Worm (Caenorhabditis elegans) whole organism, young adult: ENCODE results near the gene ncr-1.

ENCODE experiments used
- B0261.1 ChIP-seq: sonication (generic microtip); optimal IDR thresholded peaks from 2 replicates; lab custom pipeline; 2016; ENCODE audit warnings: mild to moderate bottlenecking, missing genetic modification characterization, moderate library complexity, missing compliant biosample characterization
- F39B2.1 ChIP-seq: fragments of 200-800 bp; sonication (Bioruptor generic); IDR thresholded peaks from 2 replicates; pipeline ENCODE4 v1.3.6; 2022; ENCODE audit warnings: missing genetic modification reagents, missing genetic modification characterization, missing compliant biosample characterization
- F52B5.7 ChIP-seq: sonication (generic microtip); optimal IDR thresholded peaks from 2 replicates; lab custom pipeline; 2016; ENCODE audit warnings: mild to moderate bottlenecking, missing genetic modification characterization, missing compliant biosample characterization
- ama-1 ChIP-seq, 3 experiments: fragments of 150-350 bp in 1 of 3; sonication (generic microtip) in 2 of 3; optimal IDR thresholded peaks; 2 replicates each; lab custom pipeline; 2014 to 2018; ENCODE audit warnings: missing biosample characterization in 2 of 3, missing genetic modification characterization in 2 of 3, missing genetic modification reagents in 2 of 3
- attf-5 ChIP-seq: fragments of 200-800 bp; sonication (Bioruptor generic); optimal IDR thresholded peaks from 2 replicates; lab custom pipeline; 2018; ENCODE audit warnings: mild to moderate bottlenecking, missing genetic modification characterization, missing compliant biosample characterization
- chd-7 ChIP-seq: sonication (generic microtip); optimal IDR thresholded peaks from 2 replicates; lab custom pipeline; 2016; ENCODE audit warnings: mild to moderate bottlenecking, missing genetic modification characterization, moderate library complexity, missing compliant biosample characterization
- ekl-4 ChIP-seq: fragments of 200-800 bp; sonication (Bioruptor generic); IDR thresholded peaks from 2 replicates; pipeline ENCODE4 v1.3.6; 2022; ENCODE audit warnings: missing genetic modification reagents, missing genetic modification characterization, missing compliant biosample characterization
- hsf-1 ChIP-seq: fragments of 200-800 bp; sonication (Bioruptor generic); IDR thresholded peaks from 2 replicates; pipeline ENCODE4 v1.3.6; 2022; ENCODE audit warnings: missing genetic modification reagents, missing genetic modification characterization, missing compliant biosample characterization
- mel-28 ChIP-seq: sonication (generic microtip); optimal IDR thresholded peaks from 2 replicates; lab custom pipeline; 2016; ENCODE audit warnings: borderline replicate concordance, mild to moderate bottlenecking, missing genetic modification characterization, missing compliant biosample characterization
- nfya-1 ChIP-seq: sonication (generic microtip); optimal IDR thresholded peaks from 2 replicates; lab custom pipeline; 2017; ENCODE audit warnings: antibody characterized with exemption, missing compliant biosample characterization, missing genetic modification characterization, borderline replicate concordance; ENCODE audit not compliant: insufficient read depth
- nhr-90 ChIP-seq: sonication (generic microtip); optimal IDR thresholded peaks from 2 replicates; lab custom pipeline; 2016; ENCODE audit warnings: missing genotype, mild to moderate bottlenecking, missing genetic modification characterization, missing compliant biosample characterization
- sea-2 ChIP-seq: fragments of 200-800 bp; sonication (Bioruptor generic); IDR thresholded peaks from 2 replicates; pipeline ENCODE4 v1.3.6; 2022; ENCODE audit warnings: missing genetic modification characterization, missing compliant biosample characterization
- unc-62 ChIP-seq: fragments of 150-350 bp; optimal IDR thresholded peaks from 2 replicates; lab custom pipeline; 2014; ENCODE audit warnings: missing biosample characterization, missing genetic modification reagents, missing genetic modification characterization
- ztf-26 ChIP-seq: sonication (generic microtip); optimal IDR thresholded peaks from 2 replicates; lab custom pipeline; 2017; ENCODE audit warnings: missing genetic modification characterization, missing compliant biosample characterization

DNA sequence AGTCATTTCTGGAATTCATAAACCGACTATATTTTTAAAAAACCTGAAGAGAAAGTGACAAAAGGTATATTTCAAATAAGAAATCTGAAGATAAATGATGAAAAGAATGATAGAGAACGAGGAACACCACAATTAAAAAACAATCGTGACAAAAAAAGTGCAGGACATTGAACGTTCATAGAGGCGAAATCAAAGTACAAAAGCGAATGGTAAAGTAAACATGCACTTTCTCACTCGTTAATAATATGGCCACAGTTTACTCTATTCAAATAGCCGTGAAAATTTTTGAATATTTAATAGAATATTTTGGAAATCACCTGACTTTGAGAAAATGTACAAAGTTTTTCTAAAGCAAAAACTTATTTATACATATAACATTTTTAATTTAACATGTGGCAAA is 3.5 kb upstream of the ncr-1 start, which contains the start of gene F46H6.5:
- TF ChIP-seq F39B2.1 (GFP tag; lab: Robert Waterston, UW) (no peak), nfya-1 (tag; lab: Kevin White, UChicago) (no peak), hsf-1 (no peak), chd-7 (tag; lab: Kevin White, UChicago) (no peak), nhr-90 (tag; lab: Kevin White, UChicago) (no peak), unc-62 (no peak), mel-28 (no peak), ztf-26 (no peak), B0261.1 (tag; lab: Kevin White, UChicago) (no peak), sea-2 (GFP tag; lab: Robert Waterston, UW) (no peak), F52B5.7 (tag; lab: Kevin White, UChicago) (no peak), ama-1 (optimal IDR thresholded peaks at IDR 0.05; lab: Kevin White, UChicago) (no peak), ama-1 (GFP tag; optimal IDR thresholded peaks at IDR 0.05; lab: Kevin White, UChicago) (no peak), ekl-4 (no peak), attf-5 (GFP tag; lab: Kevin White, UChicago) (no peak)
